Fruit fly (Drosophila melanogaster): ENCODE data around the gene PDZ-GEF.

Gene PDZ-GEF

dm6 chr2L:6351809-6352182, 28.2 kb downstream of the PDZ-GEF start (continued):
- no peak for TF ChIP-seq pan (optimal IDR thresholded peaks at IDR 0.05)
- TF ChIP-seq pan (GFP tag; optimal IDR thresholded peaks at IDR 0.05 in 1 of 2, IDR thresholded peaks at IDR 0.05 in 1 of 2), result peak in 1 of 2 experiments; percentile 78
- 0 out of 2 replicates have a peak, but pooled peaks have one; percentile 25 for TF ChIP-seq dati (GFP tag; IDR thresholded peaks at IDR 0.05)
- peak; percentile 89 for TF ChIP-seq lilli (GFP tag; optimal IDR thresholded peaks at IDR 0.05)
- peak; percentile 91 for TF ChIP-seq CG15269 (tag; optimal IDR thresholded peaks at IDR 0.05)
- TF ChIP-seq CG17612 (GFP tag; IDR thresholded peaks at IDR 0.05), result peak; percentile 72
- no peak for TF ChIP-seq tna (GFP tag; IDR thresholded peaks at IDR 0.05; ENCODE audit: partially characterized antibody)
- peak; percentile 86 for TF ChIP-seq CG4404 (GFP tag; IDR thresholded peaks at IDR 0.05)
- TF ChIP-seq stwl (tag; optimal IDR thresholded peaks at IDR 0.05), result no peak
- peak; percentile 29 for TF ChIP-seq CG12236 (GFP tag; optimal IDR thresholded peaks at IDR 0.05)
- TF ChIP-seq ranshi (GFP tag; IDR thresholded peaks at IDR 0.05), result peak; percentile 90
- TF ChIP-seq CG2116 (GFP tag; optimal IDR thresholded peaks at IDR 0.05), result no peak
- peak; percentile 80 for TF ChIP-seq slou (GFP tag; optimal IDR thresholded peaks at IDR 0.05)
- TF ChIP-seq CG4730 (GFP tag; IDR thresholded peaks at IDR 0.05), result peak; percentile 74
- peak; percentile 56 for TF ChIP-seq Atf3 (GFP tag; optimal IDR thresholded peaks at IDR 0.05)
- peak; percentile 78 for TF ChIP-seq tap (tag; optimal IDR thresholded peaks at IDR 0.05)
- peak; percentile 39; the same call in 1 of the 2 replicates for TF ChIP-seq Nf-YA (GFP tag; IDR thresholded peaks at IDR 0.05)
- TF ChIP-seq dmrt11E (tag; optimal IDR thresholded peaks at IDR 0.05), result no peak
- TF ChIP-seq inv (GFP tag; IDR thresholded peaks at IDR 0.05; ENCODE audit: partially characterized antibody), result peak; percentile 61
- peak; percentile 80 for TF ChIP-seq CG12391 (tag; optimal IDR thresholded peaks at IDR 0.05)
- peak; percentile 36 for TF ChIP-seq CG17912 (GFP tag; optimal IDR thresholded peaks at IDR 0.05)
- peak; percentile 33 for TF ChIP-seq kah (GFP tag; optimal IDR thresholded peaks at IDR 0.05)
- peak; percentile 44 for TF ChIP-seq CG12744 (GFP tag; optimal IDR thresholded peaks at IDR 0.05)
- peak; percentile 88 for TF ChIP-seq CG14441 (GFP tag; IDR thresholded peaks at IDR 0.05)
- TF ChIP-seq Myb (GFP tag; optimal IDR thresholded peaks at IDR 0.05), result peak; percentile 68
- TF ChIP-seq br (optimal IDR thresholded peaks at IDR 0.05), result no peak
- no peak for TF ChIP-seq fru (optimal IDR thresholded peaks at IDR 0.05)
- TF ChIP-seq Hmx (GFP tag; optimal IDR thresholded peaks at IDR 0.05), result peak; percentile 78
- peak; percentile 78 for TF ChIP-seq CG2712 (tag; optimal IDR thresholded peaks at IDR 0.05)
- TF ChIP-seq CG15514 (GFP tag; optimal IDR thresholded peaks at IDR 0.05), result peak; percentile 73
- TF ChIP-seq cato (GFP tag; optimal IDR thresholded peaks at IDR 0.05; ENCODE audit: borderline replicate concordance), result peak; percentile 32
- peak; percentile 87 for TF ChIP-seq Fer1 (GFP tag; optimal IDR thresholded peaks at IDR 0.05)
- no peak for TF ChIP-seq MESR4 (GFP tag; optimal IDR thresholded peaks at IDR 0.05)
- TF ChIP-seq CG4854 (GFP tag; optimal IDR thresholded peaks at IDR 0.05), result peak; percentile 50
- peak; percentile 35 for TF ChIP-seq CG17802 (tag; optimal IDR thresholded peaks at IDR 0.05)
- no peak for TF ChIP-seq CkIIα-i1 (GFP tag; IDR thresholded peaks at IDR 0.05)
- TF ChIP-seq ham (GFP tag; IDR thresholded peaks at IDR 0.05), result peak; percentile 51; the same call in 1 of the 2 replicates
- peak; percentile 91 for TF ChIP-seq Aef1 (GFP tag; IDR thresholded peaks at IDR 0.05)
- TF ChIP-seq Mad (GFP tag; optimal IDR thresholded peaks at IDR 0.05), result peak; percentile 48
- TF ChIP-seq Dek (tag; optimal IDR thresholded peaks at IDR 0.05), result peak; percentile 93
- TF ChIP-seq H2.0 (GFP tag; IDR thresholded peaks at IDR 0.05), result peak; percentile 72
- TF ChIP-seq CG12942 (GFP tag; optimal IDR thresholded peaks at IDR 0.05), result peak; percentile 55
- TF ChIP-seq dan (GFP tag; IDR thresholded peaks at IDR 0.05), result no peak
- no peak for TF ChIP-seq CG8478 (optimal IDR thresholded peaks at IDR 0.05)
- TF ChIP-seq Hr39 (optimal IDR thresholded peaks at IDR 0.05), result no peak
- peak; percentile 63; the same call in 2 of the 3 replicates for TF ChIP-seq Optix (GFP tag; IDR thresholded peaks at IDR 0.05)
- TF ChIP-seq CG6813 (GFP tag; optimal IDR thresholded peaks at IDR 0.05), result peak; percentile 69
- peak; percentile 56 for TF ChIP-seq Vsx1 (GFP tag; optimal IDR thresholded peaks at IDR 0.05)
- peak; percentile 36 for TF ChIP-seq slp2 (GFP tag; optimal IDR thresholded peaks at IDR 0.05)
- peak; percentile 86 for TF ChIP-seq CG13424 (tag; optimal IDR thresholded peaks at IDR 0.05)
- no peak for TF ChIP-seq psq (GFP tag; optimal IDR thresholded peaks at IDR 0.05)
- TF ChIP-seq Dfd (GFP tag; optimal IDR thresholded peaks at IDR 0.05), result no peak
- TF ChIP-seq CG43689 (GFP tag; IDR thresholded peaks at IDR 0.05), result peak; percentile 69

Data from whole organism, embryonic.